Fruit fly (Drosophila melanogaster) whole organism, embryonic: Measurements from ENCODE around the gene Desat1.

Experiments
- Atf3 ChIP-seq: fragments of 200-800 bp; sonication (Bioruptor generic); optimal IDR thresholded peaks from 3 replicates; lab custom pipeline; 2016; ENCODE audit warnings: missing biosample characterization, missing genetic modification characterization
- Bdp1 ChIP-seq: fragments of 200-800 bp; sonication (Bioruptor generic); optimal IDR thresholded peaks from 3 replicates; lab custom pipeline; 2016; ENCODE audit warnings: missing biosample characterization, missing genetic modification characterization
- BtbVII ChIP-seq: fragments of 200-800 bp; sonication (Bioruptor generic); optimal IDR thresholded peaks from 3 replicates; lab custom pipeline; 2017; ENCODE audit warnings: missing biosample characterization, mild to moderate bottlenecking, missing genetic modification characterization
- Bteb2 ChIP-seq: fragments of 200-800 bp; sonication (Bioruptor generic); optimal IDR thresholded peaks from 2 replicates; lab custom pipeline; 2016; ENCODE audit warnings: missing biosample characterization, missing genetic modification characterization
- CG10274 ChIP-seq: fragments of 200-800 bp; sonication (Bioruptor generic); optimal IDR thresholded peaks from 3 replicates; lab custom pipeline; 2017; ENCODE audit warnings: missing biosample characterization, mild to moderate bottlenecking, missing genetic modification characterization
- CG12299 ChIP-seq: fragments of 200-800 bp; sonication (Bioruptor generic); optimal IDR thresholded peaks from 2 replicates; lab custom pipeline; 2018; ENCODE audit warnings: missing biosample characterization, mild to moderate bottlenecking, missing genetic modification characterization
- CG13123 ChIP-seq: fragments of 200-800 bp; sonication (Bioruptor generic); optimal IDR thresholded peaks from 2 replicates; lab custom pipeline; 2016; ENCODE audit warnings: missing biosample characterization, missing genetic modification characterization
- CG14965 ChIP-seq: fragments of 200-800 bp; sonication (Bioruptor generic); optimal IDR thresholded peaks from 2 replicates; lab custom pipeline; 2016; ENCODE audit warnings: missing biosample characterization, missing genetic modification characterization, borderline replicate concordance
- CG1529 ChIP-seq: fragments of 200-800 bp; sonication (Bioruptor generic); optimal IDR thresholded peaks from 3 replicates; lab custom pipeline; 2018; ENCODE audit warnings: missing biosample characterization, missing genetic modification characterization
- CG18619 ChIP-seq: fragments of 200-800 bp; sonication (Bioruptor generic); optimal IDR thresholded peaks from 3 replicates; lab custom pipeline; 2017; ENCODE audit warnings: missing biosample characterization, mild to moderate bottlenecking, missing genetic modification characterization
- CG30403 ChIP-seq: fragments of 200-800 bp; sonication (Bioruptor generic); optimal IDR thresholded peaks from 3 replicates; lab custom pipeline; 2016; ENCODE audit warnings: missing biosample characterization, missing genetic modification characterization
- CG32532 ChIP-seq: fragments of 200-800 bp; sonication (Bioruptor generic); IDR thresholded peaks from 2 replicates; pipeline ENCODE4 v1.3.6; 2022; ENCODE audit warnings: missing biosample characterization, missing genetic modification characterization
- CG33213 ChIP-seq: fragments of 200-800 bp; sonication (Bioruptor generic); optimal IDR thresholded peaks from 3 replicates; lab custom pipeline; 2016; ENCODE audit warnings: missing biosample characterization, missing genetic modification characterization
- CG34422 ChIP-seq: fragments of 200-800 bp; sonication (Bioruptor generic); IDR thresholded peaks from 3 replicates; pipeline ENCODE4 v1.3.6; 2022; ENCODE audit warnings: missing biosample characterization, missing genetic modification characterization
- CG7556 ChIP-seq: fragments of 200-800 bp; sonication (Bioruptor generic); optimal IDR thresholded peaks from 2 replicates; lab custom pipeline; 2017; ENCODE audit warnings: missing biosample characterization, mild to moderate bottlenecking, missing genetic modification characterization
- CG9609 ChIP-seq: fragments of 200-800 bp; sonication (Bioruptor generic); optimal IDR thresholded peaks from 3 replicates; lab custom pipeline; 2016; ENCODE audit warnings: missing biosample characterization, missing genetic modification characterization
- CkIIα-i1 ChIP-seq: fragments of 200-800 bp; sonication (Bioruptor generic); IDR thresholded peaks from 2 replicates; pipeline ENCODE4 v1.3.6; 2022; ENCODE audit warnings: missing biosample characterization, missing genetic modification characterization
- ERR ChIP-seq: fragments of 200-800 bp; sonication (Bioruptor generic); optimal IDR thresholded peaks from 2 replicates; lab custom pipeline; 2016; ENCODE audit warnings: missing biosample characterization, missing genetic modification characterization
- Fer3 ChIP-seq: fragments of 200-800 bp; sonication (Bioruptor generic); optimal IDR thresholded peaks from 2 replicates; lab custom pipeline; 2018; ENCODE audit warnings: missing biosample characterization, mild to moderate bottlenecking, missing genetic modification characterization, moderate library complexity
- H2.0 ChIP-seq: fragments of 200-800 bp; sonication (Bioruptor generic); IDR thresholded peaks from 2 replicates; pipeline ENCODE4 v1.3.6; 2022; ENCODE audit warnings: missing biosample characterization, missing genetic modification characterization
- HLH54F ChIP-seq: fragments of 200-800 bp; sonication (Bioruptor generic); optimal IDR thresholded peaks from 3 replicates; lab custom pipeline; 2016; ENCODE audit warnings: missing biosample characterization, missing genetic modification characterization
- Hr51 ChIP-seq, 2 experiments: fragments of 200-800 bp; sonication (Bioruptor generic); optimal IDR thresholded peaks; 2 replicates in 1 of 2; 3 replicates in 1 of 2; lab custom pipeline; 2016 to 2018; ENCODE audit warnings: missing biosample characterization in 2 of 2, missing genetic modification characterization in 2 of 2, mild to moderate bottlenecking in 1 of 2, moderate library complexity in 1 of 2
- Nf-YC ChIP-seq: fragments of 200-800 bp; optimal IDR thresholded peaks from 3 replicates; lab custom pipeline; 2019; ENCODE audit warnings: missing biosample characterization, mild to moderate bottlenecking, missing genetic modification characterization, moderate library complexity
- Oli ChIP-seq: fragments of 200-800 bp; sonication (Bioruptor generic); optimal IDR thresholded peaks from 2 replicates; lab custom pipeline; 2018; ENCODE audit warnings: missing biosample characterization, mild to moderate bottlenecking, missing genetic modification characterization, moderate library complexity
- Sin3A ChIP-seq: fragments of >200 bp; optimal IDR thresholded peaks from 2 replicates; lab custom pipeline; 2018
- Sox100B ChIP-seq: fragments of 200-800 bp; sonication (Bioruptor generic); optimal IDR thresholded peaks from 3 replicates; lab custom pipeline; 2018; ENCODE audit warnings: missing biosample characterization, mild to moderate bottlenecking, missing genetic modification characterization
- Spps ChIP-seq: fragments of 200-800 bp; sonication (Bioruptor generic); optimal IDR thresholded peaks from 2 replicates; lab custom pipeline; 2018; ENCODE audit warnings: missing biosample characterization, mild to moderate bottlenecking, missing genetic modification characterization
- Taf1 ChIP-seq: fragments of 200-800 bp; sonication (Bioruptor generic); IDR thresholded peaks from 2 replicates; pipeline ENCODE4 v1.3.6; 2022; ENCODE audit warnings: missing biosample characterization, missing genetic modification characterization
- ab ChIP-seq: fragments of 200-800 bp; sonication (Bioruptor generic); optimal IDR thresholded peaks from 2 replicates; lab custom pipeline; 2016; ENCODE audit warnings: missing biosample characterization, missing genetic modification characterization
- al ChIP-seq: fragments of 200-800 bp; sonication (Bioruptor generic); IDR thresholded peaks from 2 replicates; pipeline ENCODE4 v1.3.6; 2022; ENCODE audit warnings: missing biosample characterization, missing genetic modification characterization
- caup ChIP-seq: fragments of 200-800 bp; sonication (Bioruptor generic); optimal IDR thresholded peaks from 3 replicates; lab custom pipeline; 2017; ENCODE audit warnings: missing biosample characterization, mild to moderate bottlenecking, missing genetic modification characterization, moderate library complexity; ENCODE audit not compliant: severe bottlenecking
- corto ChIP-seq: fragments of 200-800 bp; sonication (Bioruptor generic); optimal IDR thresholded peaks from 2 replicates; lab custom pipeline; 2016; ENCODE audit warnings: missing biosample characterization, mild to moderate bottlenecking, missing genetic modification characterization, moderate library complexity
- dati ChIP-seq: fragments of 200-800 bp; sonication (Bioruptor generic); IDR thresholded peaks from 2 replicates; pipeline ENCODE4 v1.3.6; 2022; ENCODE audit warnings: missing biosample characterization, missing genetic modification characterization
- dimm ChIP-seq: fragments of 200-800 bp; sonication (Bioruptor generic); IDR thresholded peaks from 2 replicates; pipeline ENCODE4 v1.3.6; 2022; ENCODE audit warnings: missing biosample characterization, missing genetic modification characterization
- eyg ChIP-seq: fragments of 200-800 bp; sonication (Bioruptor generic); optimal IDR thresholded peaks from 3 replicates; lab custom pipeline; 2016; ENCODE audit warnings: missing biosample characterization, missing genetic modification characterization
- gcm ChIP-seq: fragments of 200-800 bp; sonication (Bioruptor generic); optimal IDR thresholded peaks from 2 replicates; lab custom pipeline; 2019; ENCODE audit warnings: missing biosample characterization, mild to moderate bottlenecking, missing genetic modification characterization, moderate library complexity
- grn ChIP-seq: fragments of 200-800 bp; sonication (Bioruptor generic); optimal IDR thresholded peaks from 3 replicates; lab custom pipeline; 2017; ENCODE audit warnings: missing biosample characterization, missing genetic modification characterization
- gt ChIP-seq: fragments of 200-800 bp; sonication (Bioruptor generic); IDR thresholded peaks from 2 replicates; pipeline ENCODE4 v1.3.6; 2022; ENCODE audit warnings: missing biosample characterization, missing genetic modification characterization
- inv ChIP-seq: fragments of 200-800 bp; sonication (Bioruptor generic); IDR thresholded peaks from 2 replicates; pipeline ENCODE4 v1.3.6; 2022; ENCODE audit warnings: missing biosample characterization, missing genetic modification characterization; ENCODE audit not compliant: partially characterized antibody
- jing ChIP-seq: fragments of 200-800 bp; sonication (Bioruptor generic); optimal IDR thresholded peaks from 2 replicates; lab custom pipeline; 2018; ENCODE audit warnings: missing biosample characterization, mild to moderate bottlenecking, missing genetic modification characterization
- jumu ChIP-seq: fragments of 200-800 bp; sonication (Bioruptor generic); optimal IDR thresholded peaks from 3 replicates; lab custom pipeline; 2016; ENCODE audit warnings: missing biosample characterization, missing genetic modification characterization
- lbe ChIP-seq: fragments of 200-800 bp; sonication (Bioruptor generic); optimal IDR thresholded peaks from 2 replicates; lab custom pipeline; 2016; ENCODE audit warnings: missing biosample characterization, mild to moderate bottlenecking, missing genetic modification characterization
- onecut ChIP-seq: fragments of 200-800 bp; sonication (Bioruptor generic); IDR thresholded peaks from 2 replicates; pipeline ENCODE4 v1.3.6; 2022; ENCODE audit warnings: missing biosample characterization, missing genetic modification characterization
- pho ChIP-seq: fragments of 200-800 bp; sonication (Bioruptor generic); optimal IDR thresholded peaks from 2 replicates; lab custom pipeline; 2016; ENCODE audit warnings: missing biosample characterization, missing genetic modification characterization
- pros ChIP-seq: fragments of 200-800 bp; sonication (Bioruptor generic); optimal IDR thresholded peaks from 3 replicates; lab custom pipeline; 2019; ENCODE audit warnings: missing biosample characterization, mild to moderate bottlenecking, missing genetic modification characterization, moderate library complexity
- sc ChIP-seq, 3 experiments: fragments of >200 bp in 2 of 3; fragments of 200-800 bp in 1 of 3; sonication (Bioruptor generic) in 1 of 3; optimal IDR thresholded peaks; 2 replicates in 2 of 3; 3 replicates in 1 of 3; lab custom pipeline; 2017; ENCODE audit warnings: mild to moderate bottlenecking in 1 of 3, missing biosample characterization in 1 of 3, missing genetic modification characterization in 1 of 3, missing genetic modification reagents in 1 of 3
- schlank ChIP-seq: fragments of 200-800 bp; sonication (Bioruptor generic); optimal IDR thresholded peaks from 2 replicates; lab custom pipeline; 2018; ENCODE audit warnings: missing biosample characterization, mild to moderate bottlenecking, missing genetic modification characterization
- sd ChIP-seq: fragments of 200-800 bp; sonication (Bioruptor generic); optimal IDR thresholded peaks from 3 replicates; lab custom pipeline; 2018; ENCODE audit warnings: missing biosample characterization, mild to moderate bottlenecking, missing genetic modification characterization, moderate library complexity
- tap ChIP-seq: fragments of 200-800 bp; optimal IDR thresholded peaks from 3 replicates; lab custom pipeline; 2019; ENCODE audit warnings: missing biosample characterization, mild to moderate bottlenecking, missing genetic modification characterization, moderate library complexity
- tup ChIP-seq: fragments of 200-800 bp; sonication (Bioruptor generic); optimal IDR thresholded peaks from 2 replicates; lab custom pipeline; 2016; ENCODE audit warnings: missing biosample characterization, mild to moderate bottlenecking, missing genetic modification characterization, moderate library complexity
- vvl ChIP-seq: fragments of 200-800 bp; sonication (Bioruptor generic); IDR thresholded peaks from 2 replicates; pipeline ENCODE4 v1.3.6; 2022; ENCODE audit warnings: missing biosample characterization, missing genetic modification characterization

Gene Desat1

DNA sequence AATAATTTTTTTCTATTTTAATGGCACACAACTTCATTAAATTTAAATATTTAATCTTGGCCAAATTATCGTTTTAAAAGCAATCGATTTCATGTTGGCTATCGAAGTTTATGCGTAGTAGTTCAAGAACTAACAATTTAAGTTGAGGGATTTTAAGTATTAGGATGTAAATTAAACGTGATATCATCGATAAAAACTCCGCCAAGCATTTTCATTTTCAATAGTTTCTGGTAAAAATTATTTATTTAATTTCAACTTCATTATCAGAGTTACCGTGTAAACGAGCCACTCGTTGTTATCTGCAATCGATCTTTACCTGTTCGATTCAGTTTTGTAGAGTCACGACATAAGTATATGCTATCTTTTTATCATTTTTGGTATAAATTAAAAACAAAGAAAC lies 36.5 kb upstream of the Desat1 start (continued):
- TF ChIP-seq inv (GFP tag; lab: Robert Waterston, UW) (no peak), Oli (tag; lab: Kevin White, UChicago) (peak; percentile 97), CG1529 (GFP tag; lab: Kevin White, UChicago) (peak; percentile 96), Fer3 (tag; lab: Kevin White, UChicago) (peak; percentile 99), eyg (GFP tag; lab: Kevin White, UChicago) (peak; percentile 91), CkIIα-i1 (GFP tag; lab: Robert Waterston, UW) (peak; percentile 71; the same call in 1 of the 2 replicates), CG30403 (peak; percentile 96), CG13123 (peak; percentile 84), Nf-YC (tag; lab: Kevin White, UChicago) (peak; percentile 92), Taf1 (GFP tag; lab: Robert Waterston, UW) (peak; percentile 92), sc (optimal IDR thresholded peaks at IDR 0.05; lab: Kevin White, UChicago) (no peak), sc (GFP tag; optimal IDR thresholded peaks at IDR 0.05; lab: Kevin White, UChicago) (peak; percentile 94), CG14965 (GFP tag; lab: Kevin White, UChicago) (peak; percentile 89), lbe (GFP tag; lab: Kevin White, UChicago) (peak; percentile 97), dimm (GFP tag; lab: Robert Waterston, UW) (peak; percentile 86), Bteb2 (peak; percentile 96), HLH54F (GFP tag; lab: Kevin White, UChicago) (peak; percentile 89), pros (GFP tag; lab: Kevin White, UChicago) (peak; percentile 87), CG10274 (GFP tag; lab: Kevin White, UChicago) (peak; percentile 95), dati (GFP tag; lab: Robert Waterston, UW) (peak; percentile 90), ERR (GFP tag; lab: Kevin White, UChicago) (peak; percentile 92), grn (GFP tag; lab: Kevin White, UChicago) (peak; percentile 98), vvl (GFP tag; lab: Robert Waterston, UW) (peak; percentile 99), CG33213 (GFP tag; lab: Kevin White, UChicago) (peak; percentile 99), Sin3A (lab: Kevin White, UChicago) (no peak), CG34422 (GFP tag; lab: Robert Waterston, UW) (peak; percentile 96), pho (GFP tag; lab: Kevin White, UChicago) (peak; percentile 91), corto (GFP tag; lab: Kevin White, UChicago) (peak; percentile 82), jumu (peak; percentile 88), CG9609 (GFP tag; lab: Kevin White, UChicago) (peak; percentile 91), sd (peak; percentile 88), Spps (tag; lab: Kevin White, UChicago) (peak; percentile 98), Sox100B (peak; percentile 98), gt (peak; percentile 85), tup (GFP tag; lab: Kevin White, UChicago) (peak; percentile 92), schlank (tag; lab: Kevin White, UChicago) (peak; percentile 94), ab (GFP tag; lab: Kevin White, UChicago) (peak; percentile 73), jing (peak; percentile 93), onecut (GFP tag; lab: Robert Waterston, UW) (peak; percentile 97), CG12299 (tag; lab: Kevin White, UChicago) (peak; percentile 98), Bdp1 (GFP tag; lab: Kevin White, UChicago) (peak; percentile 86), al (GFP tag; lab: Robert Waterston, UW) (peak; percentile 87), caup (GFP tag; lab: Kevin White, UChicago) (peak; percentile 97), BtbVII (GFP tag; lab: Kevin White, UChicago) (peak; percentile 100), CG32532 (peak; percentile 96), gcm (GFP tag; lab: Kevin White, UChicago) (peak; percentile 98), Hr51 (GFP tag; optimal IDR thresholded peaks at IDR 0.05; lab: Kevin White, UChicago) (peak; percentile 92 to 99), CG7556 (GFP tag; lab: Kevin White, UChicago) (peak; percentile 95), tap (tag; lab: Kevin White, UChicago) (peak; percentile 99), H2.0 (peak; percentile 96), CG18619 (GFP tag; lab: Kevin White, UChicago) (peak; percentile 94), Atf3 (GFP tag; lab: Kevin White, UChicago) (peak; percentile 92)
